Fruit fly (Drosophila melanogaster): ENCODE measurements around the gene CG11696.
A peak's percentile ranks its signal among the peaks of the same experiment; 100 is the strongest.

Gene CG11696

DNA sequence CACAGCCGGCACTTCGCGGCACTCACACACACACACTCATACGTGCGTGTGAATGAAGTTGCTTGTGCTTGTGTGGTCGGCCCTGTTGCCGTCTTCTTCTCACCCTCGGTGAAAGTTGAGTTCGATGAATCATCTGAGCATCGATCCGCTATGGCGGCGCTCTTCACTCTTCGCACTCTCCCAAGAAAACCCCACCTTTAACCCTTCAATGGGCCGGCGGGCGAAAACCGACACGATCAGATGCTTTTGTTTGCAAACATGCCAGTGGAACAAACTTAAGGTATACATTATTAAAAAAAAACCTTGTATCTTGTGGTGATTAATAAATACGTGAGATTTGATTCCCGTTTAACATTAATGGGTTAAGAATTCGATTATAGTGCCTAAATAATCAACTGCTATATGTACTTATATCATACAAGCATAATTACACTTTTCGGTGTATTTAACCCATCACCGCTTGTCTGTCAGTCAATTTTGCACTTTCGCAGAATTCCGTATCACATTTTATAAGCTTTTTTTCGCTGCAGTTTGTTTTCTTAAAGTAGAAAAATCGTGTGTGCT is 27.3 kb downstream of the CG11696 start (continued):
- peak; percentile 64 for TF ChIP-seq row (GFP tag; IDR thresholded peaks at IDR 0.05)
- TF ChIP-seq CG2120 (GFP tag; optimal IDR thresholded peaks at IDR 0.05): peak; percentile 46
- TF ChIP-seq Adf1 (GFP tag; IDR thresholded peaks at IDR 0.05): no peak
- peak; percentile 31; the same call in 1 of the 3 replicates for TF ChIP-seq CG34422 (GFP tag; IDR thresholded peaks at IDR 0.05)
- peak; percentile 13 for TF ChIP-seq CG18262 (tag; optimal IDR thresholded peaks at IDR 0.05)
- peak; percentile 7 for TF ChIP-seq lilli (GFP tag; optimal IDR thresholded peaks at IDR 0.05)
- TF ChIP-seq dati (GFP tag; IDR thresholded peaks at IDR 0.05): no peak
- TF ChIP-seq Rfx (GFP tag; IDR thresholded peaks at IDR 0.05): peak; percentile 31; the same call in 1 of the 2 replicates
- 0 out of 2 replicates have a peak, but pooled peaks have one; percentile 38 for TF ChIP-seq bbx (GFP tag; IDR thresholded peaks at IDR 0.05; ENCODE audit: partially characterized antibody)
- TF ChIP-seq NFAT (GFP tag; IDR thresholded peaks at IDR 0.05): no peak
- TF ChIP-seq CG9932 (GFP tag; IDR thresholded peaks at IDR 0.05): peak; percentile 28; the same call in 1 of the 2 replicates
- TF ChIP-seq grn (GFP tag; optimal IDR thresholded peaks at IDR 0.05): no peak
- no peak for TF ChIP-seq CG7357 (GFP tag; IDR thresholded peaks at IDR 0.05)
- TF ChIP-seq CG12155 (GFP tag; optimal IDR thresholded peaks at IDR 0.05): peak; percentile 1
- TF ChIP-seq Hr78 (GFP tag; optimal IDR thresholded peaks at IDR 0.05): no peak
- no peak for TF ChIP-seq CG5245 (GFP tag; optimal IDR thresholded peaks at IDR 0.05)
- TF ChIP-seq CG11695 (GFP tag; IDR thresholded peaks at IDR 0.05): 0 out of 3 replicates have a peak, but pooled peaks have one; percentile 22

DNA sequence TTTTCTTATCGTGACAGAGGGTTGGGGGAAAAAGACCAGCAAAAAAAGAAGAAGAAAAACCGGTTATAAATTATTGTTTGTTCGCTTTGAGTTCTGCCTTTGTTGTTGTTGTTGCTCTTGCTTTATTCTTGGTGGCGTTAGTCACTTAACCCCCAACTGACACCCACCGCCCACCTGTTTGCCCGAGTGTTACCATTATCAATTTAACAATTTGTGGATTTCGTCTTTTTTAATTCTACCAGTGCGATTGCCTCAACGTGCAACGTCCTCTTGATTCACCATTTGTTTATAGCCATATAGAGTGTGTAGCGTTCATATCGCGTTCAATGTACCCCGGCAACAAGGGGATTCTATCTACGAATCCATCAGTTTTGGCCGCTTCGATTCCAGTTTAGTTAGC is 27.9 kb downstream of the CG11696 start:
- TF ChIP-seq CG12659 (GFP tag; optimal IDR thresholded peaks at IDR 0.05) (no peak), CG17385 (GFP tag; optimal IDR thresholded peaks at IDR 0.05) (peak; percentile 78), CG34224 (GFP tag; IDR thresholded peaks at IDR 0.05; ENCODE audit: partially characterized antibody) (0 out of 3 replicates have a peak, but pooled peaks have one; percentile 13), slou (GFP tag; optimal IDR thresholded peaks at IDR 0.05) (no peak), Ada2b (GFP tag; IDR thresholded peaks at IDR 0.05) (no peak), dm (GFP tag; optimal IDR thresholded peaks at IDR 0.05) (no peak), chinmo (GFP tag; IDR thresholded peaks at IDR 0.05; ENCODE audit: partially characterized antibody) (0 out of 4 replicates have a peak, but pooled peaks have one; percentile 23), hb (GFP tag; IDR thresholded peaks at IDR 0.05; ENCODE audit: partially characterized antibody) (no peak), CG33213 (GFP tag; optimal IDR thresholded peaks at IDR 0.05) (no peak), CG4360 (GFP tag; IDR thresholded peaks at IDR 0.05) (peak; percentile 70), CG17612 (GFP tag; IDR thresholded peaks at IDR 0.05) (no peak), CG2199 (GFP tag; IDR thresholded peaks at IDR 0.05) (no peak), fd102C (GFP tag; optimal IDR thresholded peaks at IDR 0.05) (no peak), sug (tag; optimal IDR thresholded peaks at IDR 0.05) (peak; percentile 40), Drgx (GFP tag; IDR thresholded peaks at IDR 0.05) (no peak), Blimp-1 (GFP tag; optimal IDR thresholded peaks at IDR 0.05) (no peak)

DNA sequence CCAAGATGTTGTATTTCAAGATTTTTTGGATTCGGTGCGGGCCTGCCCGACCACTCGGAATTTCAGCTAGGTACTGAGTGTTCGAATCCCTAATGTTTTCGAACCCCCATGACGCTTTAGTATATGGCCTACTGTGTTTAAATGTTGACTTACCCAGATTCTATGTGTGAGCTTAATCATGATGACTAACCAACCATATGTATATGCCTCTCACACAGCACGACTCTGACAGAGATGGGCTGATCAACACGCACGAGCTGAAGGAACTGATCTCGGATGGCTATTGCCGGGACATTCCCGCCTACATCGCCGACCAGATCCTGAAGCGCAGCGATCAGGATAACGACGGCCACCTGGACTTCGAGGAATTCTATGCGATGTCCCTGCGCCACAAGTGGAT is 30.6 kb downstream of the CG11696 start, which contains the start of gene CG2533:
Gene CG2533, minus strand, starts transcription at position 101 of the 400 bp plus-strand sequence.
- TF ChIP-seq sens-2 (GFP tag; IDR thresholded peaks at IDR 0.05): no peak

DNA sequence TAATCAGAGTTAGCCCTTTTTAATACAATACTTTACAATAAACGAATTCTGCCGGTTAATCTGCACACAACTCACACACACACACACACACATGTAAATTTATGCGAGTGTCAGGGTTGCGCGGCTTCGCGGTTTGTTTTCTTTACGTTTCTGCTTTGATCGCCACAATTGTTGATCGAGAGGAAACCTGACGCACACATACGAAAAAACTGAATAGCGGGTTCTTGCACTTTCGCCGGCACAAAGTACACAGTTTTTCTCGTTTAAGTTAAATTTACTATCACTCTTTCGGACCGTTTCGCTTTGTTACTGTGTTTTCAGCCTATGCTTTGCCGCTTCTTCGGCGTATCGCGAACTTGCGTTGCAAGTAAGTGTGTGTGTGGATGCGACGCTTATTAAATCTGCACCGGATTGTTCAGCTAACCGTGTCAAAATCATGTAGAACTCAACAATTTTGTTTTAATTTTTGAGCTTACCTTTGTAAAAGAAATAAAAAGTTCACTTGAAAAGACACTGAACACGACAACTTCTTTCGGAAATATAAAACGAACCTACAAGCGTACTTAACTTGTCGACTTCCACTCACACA is 37.6 kb downstream of the CG11696 start:
- 0 out of 2 replicates have a peak, but pooled peaks have one; percentile 6 for TF ChIP-seq sna (GFP tag; IDR thresholded peaks at IDR 0.05; ENCODE audit: partially characterized antibody)
- peak; percentile 7 for TF ChIP-seq sens (GFP tag)
- TF ChIP-seq ftz-f1 (GFP tag; optimal IDR thresholded peaks at IDR 0.05): peak; percentile 32
- TF ChIP-seq cg (GFP tag; optimal IDR thresholded peaks at IDR 0.05): peak; percentile 80
- no peak for TF ChIP-seq klu (GFP tag; IDR thresholded peaks at IDR 0.05)
- no peak for TF ChIP-seq aop (GFP tag; IDR thresholded peaks at IDR 0.05)
- no peak for TF ChIP-seq CG9817 (tag; optimal IDR thresholded peaks at IDR 0.05)
- no peak for TF ChIP-seq Mad (GFP tag; optimal IDR thresholded peaks at IDR 0.05)
- TF ChIP-seq unc-4 (GFP tag; IDR thresholded peaks at IDR 0.05; ENCODE audit: partially characterized antibody): no peak
- no peak for TF ChIP-seq CG34224 (GFP tag; IDR thresholded peaks at IDR 0.05; ENCODE audit: partially characterized antibody)
- no peak for TF ChIP-seq h (optimal IDR thresholded peaks at IDR 0.05)
- no peak for TF ChIP-seq CG8388 (GFP tag; optimal IDR thresholded peaks at IDR 0.05)
- peak; percentile 11 for TF ChIP-seq MESR4 (GFP tag; optimal IDR thresholded peaks at IDR 0.05)
- TF ChIP-seq Jarid2 (GFP tag; optimal IDR thresholded peaks at IDR 0.05): peak; percentile 22

Measured in whole organism, embryonic.